Fruit fly (Drosophila melanogaster): ENCODE results near the gene vrs.

Gene vrs

DNA sequence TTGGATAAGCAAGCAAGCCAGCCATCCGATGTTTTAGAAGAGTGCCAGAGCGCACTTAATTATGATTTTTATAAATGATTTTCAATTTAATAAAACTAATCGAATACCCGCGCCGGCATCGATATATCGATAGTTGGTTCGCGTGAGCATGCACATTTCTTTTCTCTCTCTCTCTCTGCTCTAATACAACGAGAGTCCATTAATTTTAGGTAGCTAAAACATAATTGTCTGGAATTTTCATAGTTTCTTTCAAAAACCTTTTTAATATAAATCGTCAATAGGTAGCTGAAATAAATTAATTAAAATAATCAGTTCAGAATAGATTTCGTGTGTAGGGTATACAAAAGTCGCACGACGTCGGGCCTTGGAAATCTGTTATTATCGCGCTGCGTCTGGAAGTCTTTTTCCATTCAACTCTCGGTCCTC lies 1.4 kb downstream of the vrs start, which contains the start of gene CG18549:
Gene CG18549, plus strand, starts transcription at position 408 of the 426 bp plus-strand sequence.
- TF ChIP-seq Clk (GFP tag; optimal IDR thresholded peaks at IDR 0.05) (peak; percentile 94), CG33017 (tag; optimal IDR thresholded peaks at IDR 0.05) (peak; percentile 100), Crg-1 (GFP tag; optimal IDR thresholded peaks at IDR 0.05) (peak; percentile 98), tj (GFP tag; optimal IDR thresholded peaks at IDR 0.05) (peak; percentile 83), toe (GFP tag; optimal IDR thresholded peaks at IDR 0.05) (no peak), Hr96 (GFP tag; optimal IDR thresholded peaks at IDR 0.05) (peak; percentile 99), pad (GFP tag; optimal IDR thresholded peaks at IDR 0.05) (peak; percentile 89), CG5204 (GFP tag; optimal IDR thresholded peaks at IDR 0.05) (peak; percentile 97), ovo (GFP tag; optimal IDR thresholded peaks at IDR 0.05) (peak; percentile 58), kay (GFP tag; ENCODE audit: borderline replicate concordance) (peak; percentile 99), CG7045 (GFP tag; optimal IDR thresholded peaks at IDR 0.05) (peak; percentile 97), CG7101 (tag; optimal IDR thresholded peaks at IDR 0.05) (peak; percentile 100), CG1620 (GFP tag; optimal IDR thresholded peaks at IDR 0.05) (peak; percentile 97), CG14711 (tag; optimal IDR thresholded peaks at IDR 0.05) (peak; percentile 99), CG11617 (GFP tag; optimal IDR thresholded peaks at IDR 0.05) (peak; percentile 96), cnc (optimal IDR thresholded peaks at IDR 0.05) (peak in 1 of 2 experiments; percentile 15), Mnt (GFP tag; optimal IDR thresholded peaks at IDR 0.05) (peak; percentile 95), bab1 (GFP tag; optimal IDR thresholded peaks at IDR 0.05) (peak; percentile 100), cic (GFP tag; optimal IDR thresholded peaks at IDR 0.05) (peak; percentile 98), CG12768 (GFP tag; optimal IDR thresholded peaks at IDR 0.05) (peak; percentile 99)

- no peak for TF ChIP-seq pad (GFP tag; optimal IDR thresholded peaks at IDR 0.05)
- peak; percentile 1 for TF ChIP-seq CG7045 (GFP tag; optimal IDR thresholded peaks at IDR 0.05)
These were observed 2.3 kb downstream of the vrs start for dm6 chr3R:12449617-12450242.

DNA sequence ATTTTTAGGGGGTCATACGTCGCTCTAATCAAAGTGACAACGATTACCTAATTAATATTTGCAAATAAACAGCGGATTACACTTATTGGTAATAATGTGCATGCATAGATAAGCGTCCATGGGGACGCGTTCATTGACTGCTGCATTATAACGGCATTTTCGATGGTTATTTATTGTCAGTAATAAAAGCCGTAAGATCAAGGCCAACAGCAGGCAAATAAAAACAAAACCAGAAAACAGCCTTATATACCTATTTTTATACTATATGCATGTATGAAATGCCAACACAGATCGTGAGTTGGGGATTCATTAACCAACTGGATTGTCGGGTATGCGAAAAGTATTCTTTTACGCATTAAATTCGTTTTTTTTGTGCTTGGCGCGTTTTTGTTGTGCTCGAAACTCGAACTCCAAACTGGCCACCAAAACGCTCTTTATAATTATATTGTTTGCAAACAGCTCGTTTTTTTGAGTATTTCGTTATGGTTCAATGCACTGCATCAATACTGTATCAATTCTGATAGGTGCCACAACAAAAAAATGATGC lies 3.3 kb downstream of the vrs start:
- TF ChIP-seq Hr96 (GFP tag; optimal IDR thresholded peaks at IDR 0.05) (no peak), tj (GFP tag; optimal IDR thresholded peaks at IDR 0.05) (no peak), Mnt (GFP tag; optimal IDR thresholded peaks at IDR 0.05) (no peak), kay (GFP tag; ENCODE audit: borderline replicate concordance) (no peak), CG11617 (GFP tag; optimal IDR thresholded peaks at IDR 0.05) (no peak), CG5204 (GFP tag; optimal IDR thresholded peaks at IDR 0.05) (no peak), Crg-1 (GFP tag; optimal IDR thresholded peaks at IDR 0.05) (no peak), cic (GFP tag; optimal IDR thresholded peaks at IDR 0.05) (no peak), CG33017 (tag; optimal IDR thresholded peaks at IDR 0.05) (no peak), ovo (GFP tag; optimal IDR thresholded peaks at IDR 0.05) (no peak), toe (GFP tag; optimal IDR thresholded peaks at IDR 0.05) (no peak), CG7045 (GFP tag; optimal IDR thresholded peaks at IDR 0.05) (no peak), CG12768 (GFP tag; optimal IDR thresholded peaks at IDR 0.05) (no peak), cnc (optimal IDR thresholded peaks at IDR 0.05) (no peak), pad (GFP tag; optimal IDR thresholded peaks at IDR 0.05) (no peak), CG14711 (tag; optimal IDR thresholded peaks at IDR 0.05) (no peak), Clk (GFP tag; optimal IDR thresholded peaks at IDR 0.05) (no peak), CG1620 (GFP tag; optimal IDR thresholded peaks at IDR 0.05) (no peak)

DNA sequence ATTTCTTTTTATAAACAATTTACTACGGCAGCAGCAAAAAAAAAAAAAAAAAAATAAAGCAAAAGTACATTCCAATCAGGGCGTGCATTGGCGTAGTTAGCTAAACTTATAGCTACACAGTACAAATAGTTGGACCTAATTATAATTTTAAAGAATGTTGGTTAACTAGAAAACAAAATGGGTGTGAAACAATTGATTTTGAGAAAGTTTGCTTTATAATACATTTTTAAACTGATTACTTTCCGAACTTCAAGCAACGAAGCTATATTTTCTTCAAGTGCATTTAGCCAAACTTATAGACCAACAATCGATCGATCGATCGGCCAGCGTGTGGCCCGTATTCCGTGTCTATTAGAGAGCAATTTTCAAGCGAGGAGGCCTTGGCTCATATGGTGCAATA lies 3.9 kb downstream of the vrs start:
- TF ChIP-seq bab1 (GFP tag; optimal IDR thresholded peaks at IDR 0.05) (peak; percentile 60), CG11617 (GFP tag; optimal IDR thresholded peaks at IDR 0.05) (peak; percentile 4), CG7045 (GFP tag; optimal IDR thresholded peaks at IDR 0.05) (peak; percentile 45), CG33017 (tag; optimal IDR thresholded peaks at IDR 0.05) (peak; percentile 39), pad (GFP tag; optimal IDR thresholded peaks at IDR 0.05) (no peak), CG12768 (GFP tag; optimal IDR thresholded peaks at IDR 0.05) (peak; percentile 66), CG7101 (tag; optimal IDR thresholded peaks at IDR 0.05) (peak; percentile 25), Mnt (GFP tag; optimal IDR thresholded peaks at IDR 0.05) (no peak), CG14711 (tag; optimal IDR thresholded peaks at IDR 0.05) (peak; percentile 46), ovo (GFP tag; optimal IDR thresholded peaks at IDR 0.05) (no peak)

- no peak for TF ChIP-seq CG1620 (GFP tag; optimal IDR thresholded peaks at IDR 0.05)
- TF ChIP-seq tj (GFP tag; optimal IDR thresholded peaks at IDR 0.05) = peak; percentile 66
- peak; percentile 12 for TF ChIP-seq cic (GFP tag; optimal IDR thresholded peaks at IDR 0.05)
- no peak for TF ChIP-seq CG14711 (tag; optimal IDR thresholded peaks at IDR 0.05)
- no peak for TF ChIP-seq bab1 (GFP tag; optimal IDR thresholded peaks at IDR 0.05)
These were observed 4.5 kb downstream of the vrs start, which contains the start of gene CG5509 for dm6 chr3R:12451888-12452514. Gene CG5509 (plus strand): TSS chr3R:12452464.

DNA sequence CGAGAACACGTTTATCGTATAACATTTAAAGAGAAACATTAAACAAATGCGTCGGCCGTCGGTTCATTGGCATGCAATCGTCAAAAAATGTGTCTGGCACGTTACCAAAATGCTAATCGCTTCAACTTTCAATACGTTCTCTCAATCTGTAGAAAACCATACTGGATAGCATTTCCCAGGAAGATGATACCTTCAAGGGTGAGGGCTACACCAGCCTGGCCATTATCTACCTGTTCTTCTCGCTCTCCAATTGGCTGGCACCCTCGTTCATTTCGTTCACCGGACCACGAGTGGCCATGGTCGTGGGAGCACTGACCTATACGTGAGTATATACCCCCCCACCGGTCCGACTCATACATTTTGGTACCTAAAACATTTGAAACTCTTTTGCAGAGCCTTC lies 7.0 kb downstream of the vrs start:
- no peak for TF ChIP-seq ovo (GFP tag; optimal IDR thresholded peaks at IDR 0.05)
- no peak for TF ChIP-seq CG11617 (GFP tag; optimal IDR thresholded peaks at IDR 0.05)
- TF ChIP-seq tj (GFP tag; optimal IDR thresholded peaks at IDR 0.05) = no peak
- no peak for TF ChIP-seq CG7101 (tag; optimal IDR thresholded peaks at IDR 0.05)
- no peak for TF ChIP-seq cnc (optimal IDR thresholded peaks at IDR 0.05)
- no peak for TF ChIP-seq CG1620 (GFP tag; optimal IDR thresholded peaks at IDR 0.05)
- TF ChIP-seq Hr96 (GFP tag; optimal IDR thresholded peaks at IDR 0.05) = no peak
- TF ChIP-seq Mnt (GFP tag; optimal IDR thresholded peaks at IDR 0.05) = no peak
- no peak for TF ChIP-seq CG14711 (tag; optimal IDR thresholded peaks at IDR 0.05)
- TF ChIP-seq CG5204 (GFP tag; optimal IDR thresholded peaks at IDR 0.05) = no peak
- no peak for TF ChIP-seq CG7045 (GFP tag; optimal IDR thresholded peaks at IDR 0.05)
- no peak for TF ChIP-seq pad (GFP tag; optimal IDR thresholded peaks at IDR 0.05)
- no peak for TF ChIP-seq CG12768 (GFP tag; optimal IDR thresholded peaks at IDR 0.05)
- no peak for TF ChIP-seq toe (GFP tag; optimal IDR thresholded peaks at IDR 0.05)
- no peak for TF ChIP-seq bab1 (GFP tag; optimal IDR thresholded peaks at IDR 0.05)
